Worm (Caenorhabditis elegans) whole organism, late embryonic: Measurements from ENCODE around the gene F59E11.2.

ENCODE experiments used
- C08G9.2 ChIP-seq: sonication (generic microtip); optimal IDR thresholded peaks from 2 replicates; lab custom pipeline; 2016; ENCODE audit warnings: mild to moderate bottlenecking, missing genetic modification characterization, moderate library complexity, missing compliant biosample characterization
- F13H6.1 ChIP-seq: sonication (generic microtip); optimal IDR thresholded peaks from 2 replicates; lab custom pipeline; 2016; ENCODE audit warnings: missing genetic modification characterization, missing compliant biosample characterization
- K02D7.2 ChIP-seq: sonication (generic microtip); optimal IDR thresholded peaks from 2 replicates; lab custom pipeline; 2017; ENCODE audit warnings: mild to moderate bottlenecking, missing genetic modification characterization, missing compliant biosample characterization
- K09A11.1 ChIP-seq: sonication (generic microtip); optimal IDR thresholded peaks from 2 replicates; lab custom pipeline; 2017; ENCODE audit warnings: antibody characterized with exemption, mild to moderate bottlenecking, missing genetic modification characterization, missing compliant biosample characterization; ENCODE audit not compliant: insufficient read depth
- T23F11.4 ChIP-seq: fragments of 200-800 bp; sonication (Bioruptor generic); optimal IDR thresholded peaks from 2 replicates; lab custom pipeline; 2018; ENCODE audit warnings: mild to moderate bottlenecking, missing genetic modification characterization, missing compliant biosample characterization
- ama-1 ChIP-seq: fragments of 150-350 bp; optimal IDR thresholded peaks from 2 replicates; lab custom pipeline; 2014
- ceh-14 ChIP-seq: sonication (generic microtip); optimal IDR thresholded peaks from 2 replicates; lab custom pipeline; 2016; ENCODE audit warnings: missing genotype, missing genetic modification characterization, missing compliant biosample characterization
- ceh-18 ChIP-seq: sonication (generic microtip); optimal IDR thresholded peaks from 2 replicates; lab custom pipeline; 2016; ENCODE audit warnings: missing genetic modification characterization, missing compliant biosample characterization
- ceh-19 ChIP-seq: fragments of 200-800 bp; sonication (Bioruptor generic); optimal IDR thresholded peaks from 2 replicates; lab custom pipeline; 2018; ENCODE audit warnings: mild to moderate bottlenecking, missing genetic modification characterization, missing compliant biosample characterization
- ceh-22 ChIP-seq: sonication (generic microtip); optimal IDR thresholded peaks from 2 replicates; lab custom pipeline; 2017; ENCODE audit warnings: missing biosample characterization, missing genetic modification characterization
- ceh-24 ChIP-seq: sonication (generic microtip); optimal IDR thresholded peaks from 2 replicates; lab custom pipeline; 2016; ENCODE audit warnings: mild to moderate bottlenecking, missing genetic modification characterization, missing compliant biosample characterization
- ceh-30 ChIP-seq: fragments of 150-350 bp; optimal IDR thresholded peaks from 2 replicates; lab custom pipeline; 2014; ENCODE audit warnings: missing biosample characterization, missing genetic modification characterization
- ceh-31 ChIP-seq: sonication (generic microtip); optimal IDR thresholded peaks from 2 replicates; lab custom pipeline; 2016; ENCODE audit warnings: missing genetic modification characterization, missing compliant biosample characterization
- ceh-48 ChIP-seq: sonication (generic microtip); optimal IDR thresholded peaks from 2 replicates; lab custom pipeline; 2016; ENCODE audit warnings: missing genetic modification characterization, inconsistent platforms, missing compliant biosample characterization
- ceh-9 ChIP-seq: sonication (generic microtip); optimal IDR thresholded peaks from 2 replicates; lab custom pipeline; 2016; ENCODE audit warnings: mild to moderate bottlenecking, missing genetic modification characterization, inconsistent platforms, missing compliant biosample characterization
- che-1 ChIP-seq: sonication (generic microtip); optimal IDR thresholded peaks from 2 replicates; lab custom pipeline; 2016; ENCODE audit warnings: mild to moderate bottlenecking, missing genetic modification characterization, missing compliant biosample characterization
- dmd-4 ChIP-seq: sonication (generic microtip); optimal IDR thresholded peaks from 2 replicates; lab custom pipeline; 2016; ENCODE audit warnings: borderline replicate concordance, missing genetic modification characterization, missing compliant biosample characterization
- dve-1 ChIP-seq: sonication (generic microtip); optimal IDR thresholded peaks from 2 replicates; lab custom pipeline; 2017; ENCODE audit warnings: antibody characterized with exemption, mild to moderate bottlenecking, missing genetic modification characterization, missing compliant biosample characterization
- elt-2 ChIP-seq: sonication (generic microtip); optimal IDR thresholded peaks from 2 replicates; lab custom pipeline; 2016; ENCODE audit warnings: missing genetic modification reagents, missing genetic modification characterization, missing compliant biosample characterization
- elt-4 ChIP-seq: sonication (generic microtip); optimal IDR thresholded peaks from 2 replicates; lab custom pipeline; 2016; ENCODE audit warnings: missing genetic modification characterization, missing compliant biosample characterization
- ets-4 ChIP-seq: sonication (generic microtip); optimal IDR thresholded peaks from 2 replicates; lab custom pipeline; 2016; ENCODE audit warnings: missing genetic modification characterization, missing compliant biosample characterization
- eyg-1 ChIP-seq: sonication (generic microtip); optimal IDR thresholded peaks from 2 replicates; lab custom pipeline; 2016; ENCODE audit warnings: missing genotype, missing genetic modification characterization, missing compliant biosample characterization
- fax-1 ChIP-seq: sonication (generic microtip); optimal IDR thresholded peaks from 2 replicates; lab custom pipeline; 2016; ENCODE audit warnings: missing genotype, missing genetic modification characterization, missing compliant biosample characterization
- fkh-10 ChIP-seq: fragments of 150-350 bp; optimal IDR thresholded peaks from 2 replicates; lab custom pipeline; 2014; ENCODE audit warnings: missing biosample characterization, missing genetic modification reagents, missing genetic modification characterization
- fkh-6 ChIP-seq: sonication (generic microtip); optimal IDR thresholded peaks from 2 replicates; lab custom pipeline; 2016; ENCODE audit warnings: missing genetic modification characterization, missing compliant biosample characterization
- gmeb-2 ChIP-seq: sonication (generic microtip); optimal IDR thresholded peaks from 2 replicates; lab custom pipeline; 2016; ENCODE audit warnings: missing genetic modification characterization, inconsistent platforms, missing compliant biosample characterization
- hlh-13 ChIP-seq: fragments of 200-800 bp; sonication (Bioruptor generic); optimal IDR thresholded peaks from 2 replicates; lab custom pipeline; 2018; ENCODE audit warnings: mild to moderate bottlenecking, missing genetic modification characterization, missing compliant biosample characterization
- hlh-15 ChIP-seq: sonication (generic microtip); optimal IDR thresholded peaks from 2 replicates; lab custom pipeline; 2016; ENCODE audit warnings: missing genetic modification characterization, missing compliant biosample characterization
- hlh-30 ChIP-seq: sonication (generic microtip); optimal IDR thresholded peaks from 2 replicates; lab custom pipeline; 2017; ENCODE audit warnings: antibody characterized with exemption, missing genetic modification characterization, missing compliant biosample characterization; ENCODE audit not compliant: insufficient read depth
- hlh-6 ChIP-seq: sonication (generic microtip); optimal IDR thresholded peaks from 2 replicates; lab custom pipeline; 2016; ENCODE audit warnings: missing genotype, missing genetic modification characterization, missing compliant biosample characterization
- hlh-8 ChIP-seq: sonication (generic microtip); optimal IDR thresholded peaks from 2 replicates; lab custom pipeline; 2016; ENCODE audit warnings: missing genotype, missing genetic modification characterization, missing compliant biosample characterization
- lim-6 ChIP-seq: sonication (generic microtip); optimal IDR thresholded peaks from 2 replicates; lab custom pipeline; 2016; ENCODE audit warnings: missing genetic modification characterization, missing compliant biosample characterization
- madf-2 ChIP-seq: sonication (generic microtip); optimal IDR thresholded peaks from 2 replicates; lab custom pipeline; 2017; ENCODE audit warnings: missing genetic modification characterization, missing compliant biosample characterization
- nfya-1 ChIP-seq: sonication (generic microtip); optimal IDR thresholded peaks from 2 replicates; lab custom pipeline; 2017; ENCODE audit warnings: missing genetic modification characterization, mild to moderate bottlenecking, missing compliant biosample characterization, antibody characterized with exemption, moderate library complexity
- nhr-11 ChIP-seq: fragments of 150-350 bp; optimal IDR thresholded peaks from 2 replicates; lab custom pipeline; 2014; ENCODE audit warnings: missing biosample characterization, missing genetic modification characterization
- npax-4 ChIP-seq: sonication (generic microtip); optimal IDR thresholded peaks from 2 replicates; lab custom pipeline; 2016; ENCODE audit warnings: missing genetic modification characterization, missing compliant biosample characterization
- pag-3 ChIP-seq: sonication (generic microtip); optimal IDR thresholded peaks from 2 replicates; lab custom pipeline; 2016; ENCODE audit warnings: missing compliant biosample characterization, missing genetic modification characterization, borderline replicate concordance
- pat-9 ChIP-seq: fragments of 200-800 bp; sonication (Bioruptor generic); optimal IDR thresholded peaks from 2 replicates; lab custom pipeline; 2018; ENCODE audit warnings: mild to moderate bottlenecking, missing genetic modification characterization, moderate library complexity, missing compliant biosample characterization
- pha-2 ChIP-seq: sonication (generic microtip); optimal IDR thresholded peaks from 2 replicates; lab custom pipeline; 2017; ENCODE audit warnings: mild to moderate bottlenecking, missing genetic modification characterization, missing compliant biosample characterization
- pha-4 ChIP-seq: fragments of 150-350 bp; optimal IDR thresholded peaks from 2 replicates; lab custom pipeline; 2018; ENCODE audit warnings: missing biosample characterization, missing genetic modification reagents, missing genetic modification characterization
- pqm-1 ChIP-seq: sonication (generic microtip); optimal IDR thresholded peaks from 2 replicates; lab custom pipeline; 2016; ENCODE audit warnings: missing genetic modification characterization, missing compliant biosample characterization
- pros-1 ChIP-seq: fragments of 150-350 bp; optimal IDR thresholded peaks from 2 replicates; lab custom pipeline; 2014; ENCODE audit warnings: missing biosample characterization, missing genetic modification reagents, missing genetic modification characterization
- unc-86 ChIP-seq: sonication (generic microtip); optimal IDR thresholded peaks from 2 replicates; lab custom pipeline; 2016; ENCODE audit warnings: missing genetic modification characterization, missing compliant biosample characterization
- zip-5 ChIP-seq: sonication (generic microtip); optimal IDR thresholded peaks from 2 replicates; lab custom pipeline; 2016; ENCODE audit warnings: missing genetic modification characterization, missing compliant biosample characterization

The F59E11.2 gene

ce11 chrV:8984783-8985182 is 16.5 kb upstream of the F59E11.2 start:
- no peak for TF ChIP-seq eyg-1 (tag; lab: Kevin White, UChicago)

- TF ChIP-seq lim-6, result no peak
- TF ChIP-seq che-1 (tag; lab: Kevin White, UChicago), result no peak
- no peak for TF ChIP-seq dve-1
- TF ChIP-seq pros-1 (tag; lab: Kevin White, UChicago), result no peak
- TF ChIP-seq ceh-24 (tag; lab: Kevin White, UChicago), result no peak
- TF ChIP-seq unc-86 (tag; lab: Kevin White, UChicago), result no peak
- TF ChIP-seq nfya-1 (tag; lab: Kevin White, UChicago), result no peak
- TF ChIP-seq elt-2 (tag; lab: Kevin White, UChicago), result no peak
- no peak for TF ChIP-seq ceh-31 (tag; lab: Kevin White, UChicago)
- TF ChIP-seq madf-2 (tag; lab: Kevin White, UChicago), result no peak
- TF ChIP-seq npax-4 (tag; lab: Kevin White, UChicago), result no peak
- TF ChIP-seq hlh-6 (tag; lab: Kevin White, UChicago), result no peak
- no peak for TF ChIP-seq elt-4 (tag; lab: Kevin White, UChicago)
- TF ChIP-seq zip-5 (tag; lab: Kevin White, UChicago), result no peak
- no peak for TF ChIP-seq hlh-30
- TF ChIP-seq ceh-19 (GFP tag; lab: Kevin White, UChicago), result no peak
- no peak for TF ChIP-seq ceh-9 (tag; lab: Kevin White, UChicago)
- no peak for TF ChIP-seq ama-1
- no peak for TF ChIP-seq K02D7.2 (tag; lab: Kevin White, UChicago)
These were observed 15.5 kb upstream of the F59E11.2 start, which contains the start of gene str-85 for ce11 chrV:8985740-8986139. Gene str-85 (minus strand): TSS chrV:8985840.

ce11 chrV:8988104-8988503 is 13.2 kb upstream of the F59E11.2 start, which contains the start of gene str-87:
Gene str-87 (minus strand): TSS chrV:8988204.
- TF ChIP-seq ceh-22 (tag; lab: Kevin White, UChicago) (no peak), hlh-13 (GFP tag; lab: Kevin White, UChicago) (no peak), dmd-4 (tag; lab: Kevin White, UChicago) (no peak), F13H6.1 (tag; lab: Kevin White, UChicago) (no peak), npax-4 (tag; lab: Kevin White, UChicago) (no peak), ceh-9 (tag; lab: Kevin White, UChicago) (no peak), pha-2 (tag; lab: Kevin White, UChicago) (no peak), ceh-14 (tag; lab: Kevin White, UChicago) (no peak), nhr-11 (tag; lab: Kevin White, UChicago) (no peak), nfya-1 (tag; lab: Kevin White, UChicago) (no peak)
- TF ChIP-seq, all 69 proteins: peak for 0

ce11 chrV:8990194-8990649 is 11.1 kb upstream of the F59E11.2 start, which contains the start of gene F59E11.7:
Gene F59E11.7 (plus strand): TSS chrV:8990244.
- TF ChIP-seq fkh-6 (tag; lab: Kevin White, UChicago) (no peak), ceh-18 (tag; lab: Kevin White, UChicago) (no peak), ets-4 (tag; lab: Kevin White, UChicago) (no peak), K02D7.2 (tag; lab: Kevin White, UChicago) (no peak), elt-4 (tag; lab: Kevin White, UChicago) (no peak), K09A11.1 (tag; lab: Kevin White, UChicago) (no peak), fax-1 (tag; lab: Kevin White, UChicago) (no peak), ceh-22 (tag; lab: Kevin White, UChicago) (no peak), gmeb-2 (no peak), pros-1 (tag; lab: Kevin White, UChicago) (no peak)

ce11 chrV:8991679-8992078 is 9.6 kb upstream of the F59E11.2 start, which contains the start of gene F59E11.6:
Gene F59E11.6 (plus strand): TSS chrV:8991789.
- TF ChIP-seq madf-2 (tag; lab: Kevin White, UChicago) (no peak), pag-3 (tag; lab: Kevin White, UChicago) (no peak), pqm-1 (tag; lab: Kevin White, UChicago) (no peak), ceh-9 (tag; lab: Kevin White, UChicago) (no peak), pha-4 (no peak), ceh-48 (tag; lab: Kevin White, UChicago) (no peak), fkh-10 (GFP tag; lab: Kevin White, UChicago) (no peak), ceh-30 (tag; lab: Kevin White, UChicago) (no peak), pros-1 (tag; lab: Kevin White, UChicago) (no peak), hlh-13 (GFP tag; lab: Kevin White, UChicago) (no peak), dve-1 (no peak), ceh-31 (tag; lab: Kevin White, UChicago) (no peak), hlh-30 (no peak), C08G9.2 (tag; lab: Kevin White, UChicago) (no peak), hlh-15 (tag; lab: Kevin White, UChicago) (no peak), hlh-8 (tag; lab: Kevin White, UChicago) (no peak), pat-9 (tag; lab: Kevin White, UChicago) (no peak), T23F11.4 (no peak)
